Fruit fly (Drosophila melanogaster) whole organism, prepupa: ENCODE measurements around the gene drongo.

Experiments used
- Blimp-1 ChIP-seq: fragments of 200-800 bp; sonication (Bioruptor generic); optimal IDR thresholded peaks from 3 replicates; lab custom pipeline; 2017; ENCODE audit warnings: missing biosample characterization, missing genetic modification characterization, mild to moderate bottlenecking, moderate library complexity, missing genetic modification reagents
- CG10631 ChIP-seq: fragments of 200-800 bp; sonication (Bioruptor generic); optimal IDR thresholded peaks from 2 replicates; lab custom pipeline; 2016; ENCODE audit warnings: missing biosample characterization, missing genetic modification characterization
- CG1621 ChIP-seq: fragments of 200-800 bp; sonication (Bioruptor generic); optimal IDR thresholded peaks from 3 replicates; lab custom pipeline; 2018; ENCODE audit warnings: missing biosample characterization, mild to moderate bottlenecking, missing genetic modification characterization
- CG34406 ChIP-seq: fragments of 200-800 bp; sonication (Bioruptor generic); optimal IDR thresholded peaks from 3 replicates; lab custom pipeline; 2016; ENCODE audit warnings: missing biosample characterization, missing genetic modification characterization
- CG3919 ChIP-seq: fragments of 200-800 bp; sonication (Bioruptor generic); optimal IDR thresholded peaks from 3 replicates; lab custom pipeline; 2016; ENCODE audit warnings: missing biosample characterization, missing genetic modification characterization
- CG7368 ChIP-seq: fragments of 200-800 bp; sonication (Bioruptor generic); optimal IDR thresholded peaks from 3 replicates; lab custom pipeline; 2016; ENCODE audit warnings: missing biosample characterization, missing genetic modification characterization
- Ets21C ChIP-seq: fragments of 200-800 bp; sonication (Bioruptor generic); optimal IDR thresholded peaks from 3 replicates; lab custom pipeline; 2016; ENCODE audit warnings: missing biosample characterization, missing genetic modification characterization
- Hr38 ChIP-seq: sonication (Bioruptor generic); optimal IDR thresholded peaks from 2 replicates; lab custom pipeline; 2016; ENCODE audit warnings: missing biosample characterization, missing genetic modification characterization
- Lpt ChIP-seq: fragments of 200-800 bp; sonication (Bioruptor generic); optimal IDR thresholded peaks from 3 replicates; lab custom pipeline; 2016; ENCODE audit warnings: missing biosample characterization, missing genetic modification characterization
- Sox102F ChIP-seq: fragments of 200-800 bp; sonication (Bioruptor generic); optimal IDR thresholded peaks from 2 replicates; lab custom pipeline; 2016; ENCODE audit warnings: missing biosample characterization, mild to moderate bottlenecking, missing genetic modification characterization
- esn ChIP-seq: fragments of 200-800 bp; sonication (Bioruptor generic); optimal IDR thresholded peaks from 2 replicates; lab custom pipeline; 2016; ENCODE audit warnings: missing biosample characterization, mild to moderate bottlenecking, missing genetic modification characterization, moderate library complexity
- topi ChIP-seq: fragments of 200-800 bp; sonication (Bioruptor generic); optimal IDR thresholded peaks from 3 replicates; lab custom pipeline; 2016; ENCODE audit warnings: missing biosample characterization, missing genetic modification characterization
- vri ChIP-seq: fragments of 200-800 bp; sonication (Bioruptor generic); optimal IDR thresholded peaks from 3 replicates; lab custom pipeline; 2016; ENCODE audit warnings: missing biosample characterization, mild to moderate bottlenecking, missing genetic modification characterization

- TF ChIP-seq Lpt (GFP tag; lab: Kevin White, UChicago) (no peak), CG10631 (no peak), Sox102F (no peak), vri (GFP tag; lab: Kevin White, UChicago) (peak; percentile 18), Blimp-1 (GFP tag; lab: Kevin White, UChicago) (no peak), Hr38 (no peak), CG1621 (peak; percentile 75), Ets21C (GFP tag; lab: Kevin White, UChicago) (no peak), esn (peak; percentile 46), CG34406 (GFP tag; lab: Kevin White, UChicago) (peak; percentile 5), CG7368 (GFP tag; lab: Kevin White, UChicago) (no peak), topi (GFP tag; lab: Kevin White, UChicago) (peak; percentile 54), CG3919 (GFP tag; lab: Kevin White, UChicago) (peak; percentile 54)
Observed at dm6 chr2L:852647-853111, 1.8 kb upstream of the drongo start, which contains the start of the genes CG4291 and kraken.
